Fruit fly (Drosophila melanogaster) whole organism, embryonic: ENCODE results near the gene Gr63a.

Experiments used
- B-H2 ChIP-seq: fragments of 200-800 bp; sonication (Bioruptor generic); optimal IDR thresholded peaks from 2 replicates; lab custom pipeline; 2018; ENCODE audit warnings: missing biosample characterization, mild to moderate bottlenecking, missing genetic modification characterization
- Bgb ChIP-seq: fragments of 200-800 bp; sonication (Bioruptor generic); IDR thresholded peaks from 2 replicates; pipeline ENCODE4 v1.3.6; 2022; ENCODE audit warnings: missing biosample characterization, missing genetic modification characterization; ENCODE audit not compliant: partially characterized antibody
- Blimp-1 ChIP-seq: fragments of 200-800 bp; sonication (Bioruptor generic); optimal IDR thresholded peaks from 3 replicates; lab custom pipeline; 2018; ENCODE audit warnings: missing biosample characterization, missing genetic modification characterization, mild to moderate bottlenecking, moderate library complexity, missing genetic modification reagents
- CG10274 ChIP-seq: fragments of 200-800 bp; sonication (Bioruptor generic); optimal IDR thresholded peaks from 3 replicates; lab custom pipeline; 2017; ENCODE audit warnings: missing biosample characterization, mild to moderate bottlenecking, missing genetic modification characterization
- CG10431 ChIP-seq: fragments of 200-800 bp; sonication (Bioruptor generic); optimal IDR thresholded peaks from 3 replicates; lab custom pipeline; 2018; ENCODE audit warnings: missing biosample characterization, mild to moderate bottlenecking, missing genetic modification characterization
- CG10543 ChIP-seq: fragments of 200-800 bp; sonication (Bioruptor generic); optimal IDR thresholded peaks from 3 replicates; lab custom pipeline; 2017; ENCODE audit warnings: missing biosample characterization, mild to moderate bottlenecking, missing genetic modification characterization, moderate library complexity
- CG11093 ChIP-seq: fragments of 200-800 bp; sonication (Bioruptor generic); IDR thresholded peaks from 3 replicates; pipeline ENCODE4 v1.3.6; 2022; ENCODE audit warnings: missing biosample characterization, missing genetic modification characterization
- CG11504 ChIP-seq: fragments of 200-800 bp; sonication (Bioruptor generic); optimal IDR thresholded peaks from 3 replicates; lab custom pipeline; 2019; ENCODE audit warnings: missing biosample characterization, mild to moderate bottlenecking, missing genetic modification characterization, moderate library complexity
- CG11695 ChIP-seq: fragments of 200-800 bp; sonication (Bioruptor generic); IDR thresholded peaks from 3 replicates; pipeline ENCODE4 v1.3.6; 2022; ENCODE audit warnings: missing biosample characterization, missing genetic modification characterization
- CG18599 ChIP-seq: fragments of 200-800 bp; sonication (Bioruptor generic); optimal IDR thresholded peaks from 3 replicates; lab custom pipeline; 2017; ENCODE audit warnings: missing biosample characterization, missing genetic modification characterization, mild to moderate bottlenecking, moderate library complexity, missing genetic modification reagents
- CG2875 ChIP-seq: fragments of 200-800 bp; sonication (Bioruptor generic); optimal IDR thresholded peaks from 2 replicates; lab custom pipeline; 2017; ENCODE audit warnings: missing biosample characterization, mild to moderate bottlenecking, missing genetic modification characterization, missing genetic modification reagents
- CG31365 ChIP-seq: fragments of 200-800 bp; sonication (Bioruptor generic); optimal IDR thresholded peaks from 2 replicates; lab custom pipeline; 2018; ENCODE audit warnings: missing biosample characterization, mild to moderate bottlenecking, missing genetic modification characterization
- CG34376 ChIP-seq: fragments of 200-800 bp; sonication (Bioruptor generic); optimal IDR thresholded peaks from 2 replicates; lab custom pipeline; 2018; ENCODE audit warnings: missing biosample characterization, mild to moderate bottlenecking, missing genetic modification characterization
- CG4360 ChIP-seq: fragments of 200-800 bp; sonication (Bioruptor generic); IDR thresholded peaks from 2 replicates; pipeline ENCODE4 v1.3.6; 2022; ENCODE audit warnings: missing biosample characterization, missing genetic modification characterization
- CG4854 ChIP-seq: fragments of 200-800 bp; sonication (Bioruptor generic); optimal IDR thresholded peaks from 2 replicates; lab custom pipeline; 2016; ENCODE audit warnings: missing biosample characterization, missing genetic modification characterization, inconsistent platforms
- CG6683 ChIP-seq: fragments of 200-800 bp; sonication (Bioruptor generic); optimal IDR thresholded peaks from 2 replicates; lab custom pipeline; 2017; ENCODE audit warnings: missing biosample characterization, mild to moderate bottlenecking, missing genetic modification characterization, missing genetic modification reagents
- CG7372 ChIP-seq: fragments of 200-800 bp; sonication (Bioruptor generic); IDR thresholded peaks from 2 replicates; pipeline ENCODE4 v1.3.6; 2022; ENCODE audit warnings: missing biosample characterization, missing genetic modification characterization
- CG7963 ChIP-seq: fragments of 200-800 bp; sonication (Bioruptor generic); IDR thresholded peaks from 3 replicates; pipeline ENCODE4 v1.3.6; 2022; ENCODE audit warnings: missing biosample characterization, missing genetic modification characterization; ENCODE audit not compliant: partially characterized antibody
- CG7987 ChIP-seq: fragments of 200-800 bp; sonication (Bioruptor generic); optimal IDR thresholded peaks from 2 replicates; lab custom pipeline; 2018; ENCODE audit warnings: missing biosample characterization, mild to moderate bottlenecking, missing genetic modification characterization, moderate library complexity
- CTCF ChIP-seq: fragments of 200-800 bp; sonication (Bioruptor generic); optimal IDR thresholded peaks from 2 replicates; lab custom pipeline; 2017; ENCODE audit warnings: missing biosample characterization, mild to moderate bottlenecking, missing genetic modification characterization, moderate library complexity
- D19A ChIP-seq: fragments of 200-800 bp; optimal IDR thresholded peaks from 3 replicates; lab custom pipeline; 2019; ENCODE audit warnings: missing biosample characterization, mild to moderate bottlenecking, missing genetic modification characterization, moderate library complexity
- D19B ChIP-seq: fragments of 200-800 bp; sonication (Bioruptor generic); optimal IDR thresholded peaks from 2 replicates; lab custom pipeline; 2017; ENCODE audit warnings: missing biosample characterization, mild to moderate bottlenecking, missing genetic modification characterization
- Dad ChIP-seq: fragments of 200-800 bp; sonication (Bioruptor generic); optimal IDR thresholded peaks from 3 replicates; lab custom pipeline; 2016; ENCODE audit warnings: missing biosample characterization, missing genetic modification characterization
- Ets97D ChIP-seq: fragments of 200-800 bp; sonication (Bioruptor generic); optimal IDR thresholded peaks from 3 replicates; lab custom pipeline; 2016; ENCODE audit warnings: missing biosample characterization, missing genetic modification characterization
- Fer1 ChIP-seq: fragments of 200-800 bp; sonication (Bioruptor generic); optimal IDR thresholded peaks from 2 replicates; lab custom pipeline; 2017; ENCODE audit warnings: missing biosample characterization, mild to moderate bottlenecking, missing genetic modification characterization
- Hmr ChIP-seq: fragments of 200-800 bp; sonication (Bioruptor generic); optimal IDR thresholded peaks from 3 replicates; lab custom pipeline; 2017; ENCODE audit warnings: mild to moderate bottlenecking, missing biosample characterization, missing genetic modification reagents, missing genetic modification characterization
- Hr39 ChIP-seq: fragments of >200 bp; optimal IDR thresholded peaks from 2 replicates; lab custom pipeline; 2017
- Jarid2 ChIP-seq: fragments of 200-800 bp; sonication (Bioruptor generic); optimal IDR thresholded peaks from 3 replicates; lab custom pipeline; 2017; ENCODE audit warnings: mild to moderate bottlenecking, missing biosample characterization, missing genetic modification reagents, missing genetic modification characterization
- MBD-R2 ChIP-seq: fragments of 200-800 bp; sonication (Bioruptor generic); IDR thresholded peaks from 2 replicates; pipeline ENCODE4 v1.3.6; 2022; ENCODE audit warnings: missing biosample characterization, missing genetic modification characterization
- Mrtf ChIP-seq: fragments of 200-800 bp; sonication (Bioruptor generic); IDR thresholded peaks from 3 replicates; pipeline ENCODE4 v1.3.6; 2022; ENCODE audit warnings: missing biosample characterization, missing genetic modification characterization
- Neu2 ChIP-seq: fragments of 200-800 bp; sonication (Bioruptor generic); optimal IDR thresholded peaks from 3 replicates; lab custom pipeline; 2016; ENCODE audit warnings: missing biosample characterization, missing genetic modification characterization, borderline replicate concordance
- Sox100B ChIP-seq: fragments of 200-800 bp; sonication (Bioruptor generic); optimal IDR thresholded peaks from 3 replicates; lab custom pipeline; 2018; ENCODE audit warnings: missing biosample characterization, mild to moderate bottlenecking, missing genetic modification characterization
- Ssrp ChIP-seq: fragments of 200-800 bp; sonication (Bioruptor generic); optimal IDR thresholded peaks from 2 replicates; lab custom pipeline; 2018; ENCODE audit warnings: missing biosample characterization, mild to moderate bottlenecking, missing genetic modification characterization, moderate library complexity
- amos ChIP-seq: fragments of 200-800 bp; sonication (Bioruptor generic); IDR thresholded peaks from 2 replicates; pipeline ENCODE4 v1.3.6; 2022; ENCODE audit warnings: missing biosample characterization, missing genetic modification characterization; ENCODE audit not compliant: partially characterized antibody
- ase ChIP-seq: fragments of 200-800 bp; sonication (Bioruptor generic); IDR thresholded peaks from 3 replicates; pipeline ENCODE4 v1.3.6; 2022; ENCODE audit warnings: missing biosample characterization, missing genetic modification characterization
- chif ChIP-seq, 2 experiments: fragments of 200-800 bp; sonication (Bioruptor generic); optimal IDR thresholded peaks; 3 replicates each; lab custom pipeline; 2016; ENCODE audit warnings: missing biosample characterization in 2 of 2, missing genetic modification characterization in 2 of 2
- chinmo ChIP-seq: fragments of 200-800 bp; sonication (Bioruptor generic); IDR thresholded peaks from 4 replicates; pipeline ENCODE4 v1.3.6; 2022; ENCODE audit warnings: missing biosample characterization, missing genetic modification characterization; ENCODE audit not compliant: partially characterized antibody
- crp ChIP-seq, 2 experiments: fragments of 200-800 bp; sonication (Bioruptor generic); optimal IDR thresholded peaks; 2 replicates in 1 of 2; 3 replicates in 1 of 2; lab custom pipeline; 2017; ENCODE audit warnings: missing biosample characterization in 2 of 2, missing genetic modification characterization in 2 of 2, mild to moderate bottlenecking in 1 of 2, moderate library complexity in 1 of 2
- cwo ChIP-seq: fragments of 200-800 bp; sonication (Bioruptor generic); optimal IDR thresholded peaks from 3 replicates; lab custom pipeline; 2017; ENCODE audit warnings: missing biosample characterization, missing genetic modification characterization, mild to moderate bottlenecking, moderate library complexity, missing genetic modification reagents
- disco-r ChIP-seq: fragments of 200-800 bp; sonication (Bioruptor generic); optimal IDR thresholded peaks from 2 replicates; lab custom pipeline; 2016; ENCODE audit warnings: missing biosample characterization, missing genetic modification characterization
- exex ChIP-seq: fragments of 200-800 bp; sonication (Bioruptor generic); optimal IDR thresholded peaks from 4 replicates; lab custom pipeline; 2018; ENCODE audit warnings: missing biosample characterization, mild to moderate bottlenecking, missing genetic modification characterization, moderate library complexity
- grn ChIP-seq: fragments of 200-800 bp; sonication (Bioruptor generic); optimal IDR thresholded peaks from 3 replicates; lab custom pipeline; 2017; ENCODE audit warnings: missing biosample characterization, missing genetic modification characterization
- knrl ChIP-seq: fragments of 200-800 bp; sonication (Bioruptor generic); IDR thresholded peaks from 3 replicates; pipeline ENCODE4 v1.3.6; 2022; ENCODE audit warnings: missing biosample characterization, missing genetic modification characterization; ENCODE audit not compliant: partially characterized antibody
- lmd ChIP-seq: fragments of 200-800 bp; sonication (Bioruptor generic); IDR thresholded peaks from 2 replicates; pipeline ENCODE4 v1.3.6; 2022; ENCODE audit warnings: missing biosample characterization, missing genetic modification characterization
- maf-S ChIP-seq: fragments of 200-800 bp; sonication (Bioruptor generic); optimal IDR thresholded peaks from 2 replicates; lab custom pipeline; 2016; ENCODE audit warnings: missing biosample characterization, missing genetic modification characterization
- peb ChIP-seq: fragments of 200-800 bp; sonication (Bioruptor generic); IDR thresholded peaks from 2 replicates; pipeline ENCODE4 v1.3.6; 2022; ENCODE audit warnings: missing biosample characterization, missing genetic modification characterization
- sd ChIP-seq: fragments of 200-800 bp; sonication (Bioruptor generic); optimal IDR thresholded peaks from 3 replicates; lab custom pipeline; 2018; ENCODE audit warnings: missing biosample characterization, mild to moderate bottlenecking, missing genetic modification characterization, moderate library complexity
- sens ChIP-seq: fragments of 200-800 bp; sonication (Bioruptor generic); peaks from one replicate; lab custom pipeline; 2016; ENCODE audit warnings: missing biosample characterization, missing genetic modification characterization
- ssp ChIP-seq: fragments of 200-800 bp; sonication (Bioruptor generic); IDR thresholded peaks from 2 replicates; pipeline ENCODE4 v1.3.6; 2022; ENCODE audit warnings: missing biosample characterization, missing genetic modification characterization
- sug ChIP-seq: fragments of 200-800 bp; optimal IDR thresholded peaks from 2 replicates; lab custom pipeline; 2019; ENCODE audit warnings: missing biosample characterization, mild to moderate bottlenecking, missing genetic modification characterization, moderate library complexity

Gr63a gene

DNA sequence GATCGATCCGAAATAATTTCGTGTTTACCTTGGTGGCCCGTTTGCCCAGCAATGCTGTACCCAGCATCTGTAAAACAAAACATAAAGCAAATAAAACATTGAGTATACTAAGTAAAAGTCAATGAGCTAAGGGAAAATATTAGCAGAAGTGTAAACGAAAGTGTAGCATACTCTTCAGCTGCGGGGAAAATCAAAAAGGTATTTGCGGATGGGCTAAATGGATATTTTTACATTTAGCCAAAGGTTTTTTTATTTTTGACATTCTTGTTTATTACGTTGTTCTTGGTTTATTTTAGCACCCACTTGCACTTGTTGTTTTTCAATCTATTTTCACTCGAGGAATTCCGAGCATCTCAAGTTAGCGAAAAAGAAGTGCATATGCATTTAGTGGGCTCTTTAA lies 34.5 kb upstream of the Gr63a start (continued):
- TF ChIP-seq lmd: no peak
- no peak for TF ChIP-seq peb
- no peak for TF ChIP-seq Ets97D
- no peak for TF ChIP-seq CG4360
- no peak for TF ChIP-seq CG6683
- no peak for TF ChIP-seq Hr39 (lab: Kevin White, UChicago)
- TF ChIP-seq Ssrp (tag; lab: Kevin White, UChicago): no peak
- peak; percentile 29 for TF ChIP-seq Blimp-1 (GFP tag; lab: Kevin White, UChicago)
- no peak for TF ChIP-seq CG7963 (GFP tag; lab: Robert Waterston, UW)
- no peak for TF ChIP-seq CG11695 (GFP tag; lab: Robert Waterston, UW)
- TF ChIP-seq Dad (GFP tag; lab: Kevin White, UChicago): no peak
- no peak for TF ChIP-seq CG11504
- no peak for TF ChIP-seq D19A (tag; lab: Kevin White, UChicago)
- TF ChIP-seq crp (GFP tag; optimal IDR thresholded peaks at IDR 0.05; lab: Kevin White, UChicago): no peak
- peak; percentile 31; the same call in 1 of the 2 replicates for TF ChIP-seq Bgb
- TF ChIP-seq CG10274: no peak
- no peak for TF ChIP-seq chif (GFP tag; optimal IDR thresholded peaks at IDR 0.05; lab: Kevin White, UChicago)
- no peak for TF ChIP-seq ssp (GFP tag; lab: Robert Waterston, UW)
- TF ChIP-seq CG2875 (GFP tag; lab: Kevin White, UChicago): no peak
- TF ChIP-seq ase (GFP tag; lab: Robert Waterston, UW): no peak
- TF ChIP-seq CTCF: peak; percentile 30
- no peak for TF ChIP-seq CG10431
- TF ChIP-seq, all 482 proteins: peak for 17

DNA sequence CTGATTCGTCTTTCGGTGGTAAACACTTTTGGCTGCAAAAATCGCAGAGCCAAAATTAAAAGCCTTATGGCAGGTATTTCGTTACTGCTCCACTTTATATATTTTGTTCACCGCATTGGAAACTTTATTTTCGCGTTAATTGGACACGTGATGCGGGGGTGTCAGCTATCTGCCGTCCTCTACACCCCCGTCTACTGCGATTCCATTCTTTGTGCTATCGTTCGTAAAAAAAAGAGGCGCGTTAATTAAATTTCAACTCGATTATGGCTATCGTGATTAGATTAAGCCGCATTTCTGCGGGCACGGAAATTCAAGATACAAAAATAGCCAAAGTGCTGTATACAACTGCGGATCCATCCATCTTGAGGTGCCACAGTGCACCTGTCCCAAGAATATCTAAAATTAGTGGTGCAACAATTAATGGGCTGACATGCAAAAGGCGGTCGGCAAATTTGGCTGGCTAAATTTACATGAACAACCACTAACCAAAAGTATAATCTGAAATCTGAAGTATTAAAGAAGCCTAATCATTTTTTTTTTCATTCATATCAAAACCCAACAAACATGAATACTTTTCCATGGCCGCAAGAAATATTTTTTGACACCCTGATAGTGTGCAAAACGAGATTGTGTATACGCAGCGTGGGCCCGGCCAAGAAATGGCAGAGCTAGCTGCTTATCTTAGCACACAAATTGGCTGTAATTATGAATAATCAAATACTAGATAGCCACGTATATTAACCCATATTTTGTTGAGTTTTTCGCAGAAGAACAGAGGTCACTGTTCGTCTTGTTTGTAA lies 33.8 kb upstream of the Gr63a start:
- TF ChIP-seq CG11093 (GFP tag; lab: Robert Waterston, UW) (no peak), Jarid2 (no peak), chinmo (GFP tag; lab: Robert Waterston, UW) (0 out of 4 replicates have a peak, but pooled peaks have one; percentile 37), CG4854 (GFP tag; lab: Kevin White, UChicago) (no peak), disco-r (GFP tag; lab: Kevin White, UChicago) (no peak), CG7987 (GFP tag; lab: Kevin White, UChicago) (peak; percentile 71), knrl (no peak), sug (tag; lab: Kevin White, UChicago) (peak; percentile 79), CG34376 (GFP tag; lab: Kevin White, UChicago) (peak; percentile 81), CG31365 (tag; lab: Kevin White, UChicago) (no peak), exex (peak; percentile 98), amos (GFP tag; lab: Robert Waterston, UW) (no peak), B-H2 (GFP tag; lab: Kevin White, UChicago) (no peak), Fer1 (GFP tag; lab: Kevin White, UChicago) (no peak), sens (GFP tag; lab: Kevin White, UChicago) (no peak), CG10543 (peak; percentile 10), CG7372 (GFP tag; lab: Robert Waterston, UW) (no peak), D19B (GFP tag; lab: Kevin White, UChicago) (peak; percentile 19), maf-S (GFP tag; lab: Kevin White, UChicago) (no peak), CG7963 (GFP tag; lab: Robert Waterston, UW) (no peak), cwo (peak; percentile 71), sd (tag; lab: Kevin White, UChicago) (peak; percentile 80), Sox100B (no peak), Neu2 (no peak), MBD-R2 (no peak), Hmr (GFP tag; lab: Kevin White, UChicago) (no peak), Mrtf (no peak), CG18599 (GFP tag; lab: Kevin White, UChicago) (peak; percentile 22), grn (GFP tag; lab: Kevin White, UChicago) (peak; percentile 85)
